Worm (Caenorhabditis elegans) whole organism, L2 larva: ENCODE measurements around the gene der-2.

Source experiments
- Y55F3AM.14 ChIP-seq: fragments of 200-800 bp; sonication (Bioruptor generic); optimal IDR thresholded peaks from 2 replicates; lab custom pipeline; 2018; ENCODE audit warnings: mild to moderate bottlenecking, missing genetic modification characterization, missing compliant biosample characterization
- alr-1 ChIP-seq: fragments of 150-350 bp; optimal IDR thresholded peaks from 2 replicates; lab custom pipeline; 2014; ENCODE audit warnings: missing biosample characterization, missing genetic modification characterization
- aly-2 ChIP-seq: fragments of 150-350 bp; optimal IDR thresholded peaks from 2 replicates; lab custom pipeline; 2014; ENCODE audit warnings: missing biosample characterization, missing genetic modification characterization
- ama-1 ChIP-seq: fragments of 150-350 bp; optimal IDR thresholded peaks from 2 replicates; lab custom pipeline; 2018; ENCODE audit warnings: inconsistent platforms
- blmp-1 ChIP-seq: sonication (generic microtip); optimal IDR thresholded peaks from 2 replicates; lab custom pipeline; 2017; ENCODE audit warnings: missing genetic modification characterization, mild to moderate bottlenecking, missing compliant biosample characterization, antibody characterized with exemption, moderate library complexity; ENCODE audit not compliant: insufficient read depth
- ceh-16 ChIP-seq: fragments of 150-350 bp; optimal IDR thresholded peaks from 2 replicates; lab custom pipeline; 2014; ENCODE audit warnings: missing biosample characterization, missing genetic modification characterization
- ceh-82 ChIP-seq: fragments of 150-350 bp; optimal IDR thresholded peaks from 2 replicates; lab custom pipeline; 2014; ENCODE audit warnings: missing biosample characterization, missing genetic modification characterization
- crh-2 ChIP-seq: sonication (generic microtip); optimal IDR thresholded peaks from 2 replicates; lab custom pipeline; 2017; ENCODE audit warnings: missing biosample characterization, missing genetic modification characterization
- egl-27 ChIP-seq: sonication (generic microtip); optimal IDR thresholded peaks from 3 replicates; lab custom pipeline; 2017; ENCODE audit warnings: missing biosample characterization, missing genetic modification reagents, missing genetic modification characterization
- elt-1 ChIP-seq: fragments of 150-350 bp; optimal IDR thresholded peaks from 2 replicates; lab custom pipeline; 2014; ENCODE audit warnings: missing biosample characterization, missing genetic modification characterization
- fos-1 ChIP-seq: fragments of 150-350 bp; optimal IDR thresholded peaks from 2 replicates; lab custom pipeline; 2014; ENCODE audit warnings: missing biosample characterization, missing genetic modification characterization
- lin-11 ChIP-seq: fragments of 150-350 bp; sonication (generic microtip); optimal IDR thresholded peaks from 2 replicates; lab custom pipeline; 2014; ENCODE audit warnings: missing biosample characterization, missing genetic modification characterization, inconsistent platforms, mixed read lengths
- lsy-2 ChIP-seq, 2 experiments: fragments of 150-350 bp in 1 of 2; sonication (generic microtip) in 1 of 2; optimal IDR thresholded peaks; 2 replicates each; lab custom pipeline; 2014 to 2017; ENCODE audit warnings: missing biosample characterization in 2 of 2, missing genetic modification characterization in 2 of 2
- mab-5 ChIP-seq: fragments of 150-350 bp; optimal IDR thresholded peaks from 2 replicates; lab custom pipeline; 2014; ENCODE audit warnings: missing biosample characterization, missing genetic modification characterization
- mbf-1 ChIP-seq: sonication (generic microtip); optimal IDR thresholded peaks from 2 replicates; lab custom pipeline; 2017; ENCODE audit warnings: missing biosample characterization, missing genetic modification characterization
- nhr-11 ChIP-seq: fragments of 150-350 bp; optimal IDR thresholded peaks from 2 replicates; lab custom pipeline; 2014; ENCODE audit warnings: missing biosample characterization, missing genetic modification characterization
- nhr-12 ChIP-seq: fragments of 150-350 bp; optimal IDR thresholded peaks from 2 replicates; lab custom pipeline; 2014; ENCODE audit warnings: missing biosample characterization, missing genetic modification characterization
- nhr-129 ChIP-seq: fragments of 150-350 bp; optimal IDR thresholded peaks from 2 replicates; lab custom pipeline; 2014; ENCODE audit warnings: missing biosample characterization, missing genetic modification characterization
- nhr-21 ChIP-seq: fragments of 150-350 bp; optimal IDR thresholded peaks from 2 replicates; lab custom pipeline; 2014; ENCODE audit warnings: missing biosample characterization, missing genetic modification characterization
- nhr-23 ChIP-seq: fragments of 150-350 bp; optimal IDR thresholded peaks from 2 replicates; lab custom pipeline; 2014; ENCODE audit warnings: missing biosample characterization, missing genetic modification reagents, missing genetic modification characterization
- nhr-237 ChIP-seq: fragments of 150-350 bp; optimal IDR thresholded peaks from 2 replicates; lab custom pipeline; 2014; ENCODE audit warnings: missing biosample characterization, missing genetic modification characterization
- nhr-25 ChIP-seq: fragments of 150-350 bp; sonication (generic microtip); optimal IDR thresholded peaks from 3 replicates; lab custom pipeline; 2014; ENCODE audit warnings: missing biosample characterization, missing genetic modification characterization
- nhr-6 ChIP-seq: fragments of 150-350 bp; optimal IDR thresholded peaks from 2 replicates; lab custom pipeline; 2014; ENCODE audit warnings: missing biosample characterization, missing genetic modification characterization
- sem-4 ChIP-seq: fragments of 150-350 bp; optimal IDR thresholded peaks from 2 replicates; lab custom pipeline; 2014; ENCODE audit warnings: missing biosample characterization, missing genetic modification reagents, missing genetic modification characterization
- skn-1 ChIP-seq: sonication (generic microtip); optimal IDR thresholded peaks from 2 replicates; lab custom pipeline; 2017; ENCODE audit warnings: missing biosample characterization, missing genetic modification characterization
- sma-9 ChIP-seq, 2 experiments: fragments of 150-350 bp in 1 of 2; sonication (generic microtip) in 1 of 2; optimal IDR thresholded peaks; 2 replicates each; lab custom pipeline; 2014 to 2016; ENCODE audit warnings: missing genetic modification characterization in 2 of 2, mild to moderate bottlenecking in 1 of 2, missing biosample characterization in 1 of 2, missing compliant biosample characterization in 1 of 2, missing genetic modification reagents in 1 of 2, moderate library complexity in 1 of 2
- snpc-4 ChIP-seq: fragments of 150-350 bp; optimal IDR thresholded peaks from 2 replicates; lab custom pipeline; 2014; ENCODE audit warnings: missing biosample characterization, missing genetic modification characterization
- unc-39 ChIP-seq: fragments of 150-350 bp; optimal IDR thresholded peaks from 2 replicates; lab custom pipeline; 2014; ENCODE audit warnings: missing biosample characterization, missing genetic modification characterization
- unc-55 ChIP-seq: fragments of 150-350 bp; sonication (generic microtip); optimal IDR thresholded peaks from 3 replicates; lab custom pipeline; 2014; ENCODE audit warnings: missing biosample characterization, missing genetic modification reagents, missing genetic modification characterization
- unc-62 ChIP-seq: fragments of 150-350 bp; optimal IDR thresholded peaks from 2 replicates; lab custom pipeline; 2014; ENCODE audit warnings: missing biosample characterization, missing genetic modification reagents, missing genetic modification characterization
- ztf-11 ChIP-seq: sonication (generic microtip); optimal IDR thresholded peaks from 2 replicates; lab custom pipeline; 2017; ENCODE audit warnings: missing biosample characterization, missing genetic modification characterization

The der-2 gene

ce11 chrIII:7232782-7233181 is 9.9 kb upstream of the der-2 start, which contains the start of gene adr-2:
TSS of gene adr-2 (minus strand) at chrIII:7232882.
- no peak for TF ChIP-seq nhr-11 (tag; lab: Kevin White, UChicago)
- TF ChIP-seq nhr-23 (tag; lab: Kevin White, UChicago), result no peak
- no peak for TF ChIP-seq ama-1 (lab: Kevin White, UChicago)
- TF ChIP-seq alr-1 (tag; lab: Kevin White, UChicago), result no peak
- no peak for TF ChIP-seq sem-4 (tag; lab: Kevin White, UChicago)
- no peak for TF ChIP-seq mab-5 (tag; lab: Kevin White, UChicago)
- TF ChIP-seq nhr-21 (tag; lab: Kevin White, UChicago), result no peak

- TF ChIP-seq nhr-23 (tag; lab: Kevin White, UChicago) (no peak), Y55F3AM.14 (GFP tag; lab: Kevin White, UChicago) (no peak), nhr-25 (tag; lab: Kevin White, UChicago) (no peak), blmp-1 (tag; lab: Kevin White, UChicago) (no peak), crh-2 (no peak), ztf-11 (tag; lab: Kevin White, UChicago) (no peak), nhr-6 (tag; lab: Kevin White, UChicago) (no peak), mbf-1 (tag; lab: Kevin White, UChicago) (no peak), unc-39 (tag; lab: Kevin White, UChicago) (no peak), aly-2 (no peak)
Measured at ce11 chrIII:7230841-7231240, 7.9 kb upstream of the der-2 start, which contains the start of gene R151.10. TSS of gene R151.10 (minus strand) at chrIII:7230941.

ce11 chrIII:7229687-7230086 is 6.8 kb upstream of the der-2 start, which contains the start of gene R151.8:
TSS of gene R151.8 (minus strand) at chrIII:7229787.
- TF ChIP-seq nhr-21 (tag; lab: Kevin White, UChicago), result no peak
- TF ChIP-seq ceh-82, result no peak
- no peak for TF ChIP-seq crh-2
- no peak for TF ChIP-seq fos-1 (tag; lab: Kevin White, UChicago)
- TF ChIP-seq lin-11 (tag; lab: Kevin White, UChicago), result no peak
- TF ChIP-seq egl-27 (tag; lab: Kevin White, UChicago), result no peak
- TF ChIP-seq alr-1 (tag; lab: Kevin White, UChicago), result no peak
- no peak for TF ChIP-seq unc-55 (GFP tag; lab: Kevin White, UChicago)
- TF ChIP-seq elt-1 (tag; lab: Kevin White, UChicago), result no peak
- no peak for TF ChIP-seq skn-1 (tag; lab: Kevin White, UChicago)
- TF ChIP-seq nhr-129 (tag; lab: Kevin White, UChicago), result no peak
- TF ChIP-seq nhr-237 (tag; lab: Kevin White, UChicago), result no peak
- TF ChIP-seq, all 48 proteins: peak for 0

- TF ChIP-seq mbf-1 (tag; lab: Kevin White, UChicago) (no peak), nhr-129 (tag; lab: Kevin White, UChicago) (no peak), unc-39 (tag; lab: Kevin White, UChicago) (no peak), nhr-6 (tag; lab: Kevin White, UChicago) (no peak), fos-1 (tag; lab: Kevin White, UChicago) (no peak), sma-9 (GFP tag; optimal IDR thresholded peaks at IDR 0.05; lab: Kevin White, UChicago) (no peak), sma-9 (tag; optimal IDR thresholded peaks at IDR 0.05; lab: Kevin White, UChicago) (no peak), ceh-16 (no peak), mab-5 (tag; lab: Kevin White, UChicago) (no peak), nhr-11 (tag; lab: Kevin White, UChicago) (no peak), unc-55 (GFP tag; lab: Kevin White, UChicago) (no peak), snpc-4 (tag; lab: Kevin White, UChicago) (no peak), skn-1 (tag; lab: Kevin White, UChicago) (no peak), unc-62 (GFP tag; lab: Kevin White, UChicago) (no peak), blmp-1 (tag; lab: Kevin White, UChicago) (no peak)
Measured at ce11 chrIII:7226607-7227006, 3.7 kb upstream of the der-2 start, which contains the start of gene hsp-75. TSS of gene hsp-75 (minus strand) at chrIII:7226707.

- no peak for TF ChIP-seq nhr-12
- TF ChIP-seq lsy-2 (tag; optimal IDR thresholded peaks at IDR 0.05; lab: Kevin White, UChicago), result peak in 1 of 2 experiments; percentile 40
Measured at ce11 chrIII:7221103-7221502, 1.8 kb downstream of the der-2 start.
